Worm (Caenorhabditis elegans) whole organism, mixed stage, embryonic: Measurements from ENCODE around the gene srn-1.

Experiments used
- M03D4.4 ChIP-seq: sonication (generic microtip); optimal IDR thresholded peaks from 2 replicates; lab custom pipeline; 2017; ENCODE audit warnings: mild to moderate bottlenecking, missing genetic modification characterization, missing compliant biosample characterization
- bed-3 ChIP-seq: fragments of 200-800 bp; sonication (Bioruptor generic); optimal IDR thresholded peaks from 3 replicates; lab custom pipeline; 2018; ENCODE audit warnings: mild to moderate bottlenecking, missing genetic modification characterization, moderate library complexity, missing compliant biosample characterization
- blmp-1 ChIP-seq: fragments of 150-350 bp; optimal IDR thresholded peaks from 2 replicates; lab custom pipeline; 2014; ENCODE audit warnings: missing biosample characterization, missing genetic modification characterization
- ceh-39 ChIP-seq: fragments of 150-350 bp; optimal IDR thresholded peaks from 2 replicates; lab custom pipeline; 2014; ENCODE audit warnings: missing biosample characterization, missing genetic modification characterization
- ceh-43 ChIP-seq: fragments of 200-800 bp; sonication (Bioruptor generic); optimal IDR thresholded peaks from 2 replicates; lab custom pipeline; 2018; ENCODE audit warnings: mild to moderate bottlenecking, missing genetic modification characterization, moderate library complexity, missing compliant biosample characterization
- ceh-83 ChIP-seq: fragments of 200-800 bp; sonication (Bioruptor generic); optimal IDR thresholded peaks from 2 replicates; lab custom pipeline; 2018; ENCODE audit warnings: mild to moderate bottlenecking, missing genetic modification characterization, missing compliant biosample characterization
- ces-1 ChIP-seq: fragments of 150-350 bp; optimal IDR thresholded peaks from 2 replicates; lab custom pipeline; 2014; ENCODE audit warnings: missing biosample characterization, missing genetic modification reagents, missing genetic modification characterization
- cnd-1 ChIP-seq: fragments of 200-800 bp; sonication (Bioruptor generic); optimal IDR thresholded peaks from 2 replicates; lab custom pipeline; 2018; ENCODE audit warnings: mild to moderate bottlenecking, missing genetic modification characterization, missing compliant biosample characterization
- drap-1 ChIP-seq: fragments of 200-800 bp; sonication (Bioruptor generic); optimal IDR thresholded peaks from 3 replicates; lab custom pipeline; 2018; ENCODE audit warnings: mild to moderate bottlenecking, missing genetic modification characterization, missing compliant biosample characterization
- elt-1 ChIP-seq: sonication (generic microtip); optimal IDR thresholded peaks from 2 replicates; lab custom pipeline; 2017; ENCODE audit warnings: missing genetic modification characterization, mild to moderate bottlenecking, missing compliant biosample characterization, antibody characterized with exemption, moderate library complexity, borderline replicate concordance; ENCODE audit not compliant: insufficient read depth
- elt-3 ChIP-seq: fragments of 150-350 bp; optimal IDR thresholded peaks from 2 replicates; lab custom pipeline; 2014; ENCODE audit warnings: missing biosample characterization, missing genetic modification characterization
- flh-1 ChIP-seq: fragments of 200-800 bp; sonication (Bioruptor generic); optimal IDR thresholded peaks from 2 replicates; lab custom pipeline; 2018; ENCODE audit warnings: mild to moderate bottlenecking, missing genetic modification characterization, moderate library complexity, missing compliant biosample characterization
- ham-2 ChIP-seq: fragments of 200-800 bp; sonication (Bioruptor generic); optimal IDR thresholded peaks from 2 replicates; lab custom pipeline; 2018; ENCODE audit warnings: mild to moderate bottlenecking, missing genetic modification characterization, missing compliant biosample characterization
- hlh-1 ChIP-seq: fragments of 150-350 bp; optimal IDR thresholded peaks from 2 replicates; lab custom pipeline; 2014; ENCODE audit warnings: missing biosample characterization, missing genetic modification reagents, missing genetic modification characterization
- lin-32 ChIP-seq: fragments of 200-800 bp; sonication (Bioruptor generic); optimal IDR thresholded peaks from 2 replicates; lab custom pipeline; 2018; ENCODE audit warnings: mild to moderate bottlenecking, missing genetic modification characterization, missing compliant biosample characterization
- lsy-2 ChIP-seq: fragments of 150-350 bp; optimal IDR thresholded peaks from 2 replicates; lab custom pipeline; 2014; ENCODE audit warnings: missing biosample characterization, missing genetic modification characterization
- mep-1 ChIP-seq: fragments of 150-350 bp; optimal IDR thresholded peaks from 2 replicates; lab custom pipeline; 2017; ENCODE audit warnings: missing biosample characterization, missing genetic modification reagents, missing genetic modification characterization, inconsistent platforms
- mls-2 ChIP-seq: sonication (generic microtip); optimal IDR thresholded peaks from 2 replicates; lab custom pipeline; 2016; ENCODE audit warnings: mild to moderate bottlenecking, missing genetic modification characterization, moderate library complexity, missing compliant biosample characterization
- nhr-12 ChIP-seq: fragments of 150-350 bp; optimal IDR thresholded peaks from 2 replicates; lab custom pipeline; 2014; ENCODE audit warnings: missing biosample characterization, missing genetic modification characterization
- nhr-2 ChIP-seq: fragments of 150-350 bp; optimal IDR thresholded peaks from 2 replicates; lab custom pipeline; 2014; ENCODE audit warnings: missing biosample characterization, missing genetic modification characterization
- nhr-237 ChIP-seq: fragments of 150-350 bp; optimal IDR thresholded peaks from 2 replicates; lab custom pipeline; 2014; ENCODE audit warnings: missing biosample characterization, missing genetic modification characterization
- nhr-76 ChIP-seq: sonication (generic microtip); optimal IDR thresholded peaks from 2 replicates; lab custom pipeline; 2017; ENCODE audit warnings: missing biosample characterization, missing genetic modification characterization
- sem-2 ChIP-seq: fragments of 200-800 bp; sonication (Bioruptor generic); optimal IDR thresholded peaks from 2 replicates; lab custom pipeline; 2018; ENCODE audit warnings: mild to moderate bottlenecking, missing genetic modification characterization, missing compliant biosample characterization
- snpc-4 ChIP-seq: fragments of 150-350 bp; optimal IDR thresholded peaks from 2 replicates; lab custom pipeline; 2014; ENCODE audit warnings: missing biosample characterization, missing genetic modification characterization
- sptf-1 ChIP-seq: sonication (generic microtip); optimal IDR thresholded peaks from 2 replicates; lab custom pipeline; 2017; ENCODE audit warnings: mild to moderate bottlenecking, missing genetic modification characterization, moderate library complexity, missing compliant biosample characterization
- tbx-8 ChIP-seq: fragments of 200-800 bp; sonication (Bioruptor generic); optimal IDR thresholded peaks from 2 replicates; lab custom pipeline; 2018; ENCODE audit warnings: mild to moderate bottlenecking, missing genetic modification characterization, moderate library complexity, missing compliant biosample characterization
- unc-120 ChIP-seq: sonication (generic microtip); optimal IDR thresholded peaks from 2 replicates; lab custom pipeline; 2017; ENCODE audit warnings: missing genetic modification characterization, missing compliant biosample characterization; ENCODE audit not compliant: poor library complexity, severe bottlenecking
- unc-62 ChIP-seq: fragments of 150-350 bp; optimal IDR thresholded peaks from 2 replicates; lab custom pipeline; 2014; ENCODE audit warnings: missing biosample characterization, missing genetic modification reagents, missing genetic modification characterization
- zip-8 ChIP-seq: fragments of 150-350 bp; optimal IDR thresholded peaks from 2 replicates; lab custom pipeline; 2014; ENCODE audit warnings: missing biosample characterization, missing genetic modification characterization

Gene srn-1

DNA sequence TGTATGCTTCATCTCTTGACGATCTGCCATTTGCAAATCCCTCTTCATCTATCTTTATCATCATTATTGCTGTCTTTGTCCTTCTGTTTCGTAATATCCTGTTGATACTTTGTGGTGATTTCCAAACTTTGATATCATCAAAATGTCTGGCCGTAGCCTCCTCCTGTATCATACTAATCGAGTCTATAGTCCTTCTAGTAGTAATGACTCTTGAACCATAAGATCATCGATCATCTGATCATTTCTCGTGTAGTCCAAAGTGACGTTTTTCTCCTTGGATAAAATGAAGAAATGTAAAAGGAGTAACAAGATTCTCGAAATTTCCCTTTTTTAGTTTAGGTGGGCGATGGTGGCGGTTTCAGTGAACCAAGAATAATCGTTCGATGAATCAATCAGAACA, 33.1 kb upstream of the srn-1 start:
- no peak for TF ChIP-seq nhr-76 (tag; lab: Kevin White, UChicago)
- no peak for TF ChIP-seq sptf-1 (tag; lab: Kevin White, UChicago)
- no peak for TF ChIP-seq drap-1 (GFP tag; lab: Kevin White, UChicago)
- no peak for TF ChIP-seq lin-32 (GFP tag; lab: Kevin White, UChicago)
- no peak for TF ChIP-seq tbx-8 (GFP tag; lab: Kevin White, UChicago)
- TF ChIP-seq elt-3 (tag; lab: Kevin White, UChicago): no peak

ce11 chrV:6317928-6318327, 31.7 kb upstream of the srn-1 start:
- no peak for TF ChIP-seq blmp-1 (tag; lab: Kevin White, UChicago)
- no peak for TF ChIP-seq sptf-1 (tag; lab: Kevin White, UChicago)
- TF ChIP-seq nhr-2 (tag; lab: Kevin White, UChicago): no peak
- TF ChIP-seq ham-2: no peak
- TF ChIP-seq unc-120 (tag; lab: Kevin White, UChicago): no peak
- TF ChIP-seq lin-32 (GFP tag; lab: Kevin White, UChicago): no peak
- TF ChIP-seq mep-1 (tag; lab: Kevin White, UChicago): no peak
- TF ChIP-seq sem-2 (GFP tag; lab: Kevin White, UChicago): no peak
- TF ChIP-seq lsy-2 (tag; lab: Kevin White, UChicago): no peak

- TF ChIP-seq nhr-237 (no peak), bed-3 (GFP tag; lab: Kevin White, UChicago) (no peak), sem-2 (GFP tag; lab: Kevin White, UChicago) (no peak), ceh-39 (tag; lab: Kevin White, UChicago) (no peak), ceh-83 (GFP tag; lab: Kevin White, UChicago) (no peak), zip-8 (tag; lab: Kevin White, UChicago) (no peak), mls-2 (tag; lab: Kevin White, UChicago) (no peak), mep-1 (tag; lab: Kevin White, UChicago) (no peak), ceh-43 (no peak), sptf-1 (tag; lab: Kevin White, UChicago) (no peak), lsy-2 (tag; lab: Kevin White, UChicago) (no peak)
Measured at ce11 chrV:6316632-6317031, 30.4 kb upstream of the srn-1 start, which contains the start of gene cest-24. Gene cest-24 (plus strand): TSS chrV:6316932.

ce11 chrV:6311936-6312335, 25.7 kb upstream of the srn-1 start:
- TF ChIP-seq ces-1 (GFP tag; lab: Kevin White, UChicago) (no peak), sptf-1 (tag; lab: Kevin White, UChicago) (no peak), zip-8 (tag; lab: Kevin White, UChicago) (no peak), hlh-1 (tag; lab: Kevin White, UChicago) (no peak), lin-32 (GFP tag; lab: Kevin White, UChicago) (no peak), elt-1 (tag; lab: Kevin White, UChicago) (no peak), bed-3 (GFP tag; lab: Kevin White, UChicago) (no peak), mep-1 (tag; lab: Kevin White, UChicago) (no peak), nhr-237 (no peak), snpc-4 (tag; lab: Kevin White, UChicago) (no peak), M03D4.4 (tag; lab: Kevin White, UChicago) (no peak), mls-2 (tag; lab: Kevin White, UChicago) (no peak), flh-1 (GFP tag; lab: Kevin White, UChicago) (no peak)

- TF ChIP-seq lsy-2 (tag; lab: Kevin White, UChicago) (no peak), mls-2 (tag; lab: Kevin White, UChicago) (no peak), sptf-1 (tag; lab: Kevin White, UChicago) (no peak), nhr-12 (tag; lab: Kevin White, UChicago) (no peak), cnd-1 (tag; lab: Kevin White, UChicago) (no peak), flh-1 (GFP tag; lab: Kevin White, UChicago) (no peak), blmp-1 (tag; lab: Kevin White, UChicago) (no peak), sem-2 (GFP tag; lab: Kevin White, UChicago) (no peak), mep-1 (tag; lab: Kevin White, UChicago) (no peak), unc-62 (no peak), nhr-237 (no peak), tbx-8 (GFP tag; lab: Kevin White, UChicago) (no peak), ceh-43 (no peak), nhr-76 (tag; lab: Kevin White, UChicago) (no peak), bed-3 (GFP tag; lab: Kevin White, UChicago) (no peak)
Measured at ce11 chrV:6303471-6303870, 17.2 kb upstream of the srn-1 start, which contains the start of gene sago-1. Gene sago-1 (plus strand): TSS chrV:6303771.
